Fruit fly (Drosophila melanogaster): ENCODE results near the gene mof.

DNA sequence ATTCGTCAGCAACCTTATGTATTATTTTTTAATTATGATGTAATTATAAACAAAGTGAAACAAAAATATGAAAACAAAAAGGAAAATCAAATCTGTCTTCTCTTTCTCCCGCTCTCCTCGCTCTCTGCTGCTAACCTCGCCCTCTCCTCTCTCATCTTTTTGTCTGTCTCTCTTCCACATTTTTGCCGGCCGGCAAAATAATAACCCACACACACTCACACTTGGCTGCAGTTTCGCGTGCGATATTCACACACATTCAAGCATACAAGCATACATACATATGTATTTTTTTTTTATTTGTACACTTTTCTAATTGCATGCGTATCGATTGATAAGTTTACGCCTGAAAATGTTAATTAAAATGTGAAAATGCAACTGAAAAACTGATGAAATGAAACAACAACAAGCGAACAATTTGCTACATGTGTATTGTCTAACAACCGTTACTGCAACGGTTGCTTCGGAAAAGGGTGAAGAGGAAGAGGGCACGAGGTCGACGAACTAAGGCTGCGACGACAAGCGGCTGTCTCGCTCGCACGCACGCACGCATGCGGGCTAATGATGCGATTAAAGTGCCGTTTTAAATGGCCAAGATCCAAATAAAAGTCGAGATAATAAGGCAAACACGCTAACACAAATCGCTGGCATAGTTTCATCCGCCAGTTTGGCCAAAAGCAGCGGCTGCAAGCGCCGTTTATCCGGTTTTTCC lies 27.9 kb upstream of the mof start:
- TF ChIP-seq Myc (optimal IDR thresholded peaks at IDR 0.05) (no peak), insv (optimal IDR thresholded peaks at IDR 0.05) (no peak), psq (optimal IDR thresholded peaks at IDR 0.05) (no peak), Sin3A (optimal IDR thresholded peaks at IDR 0.05) (no peak), h (optimal IDR thresholded peaks at IDR 0.05) (no peak), ttk (optimal IDR thresholded peaks at IDR 0.05) (no peak)

All from Kc167 (cell line).